Fruit fly (Drosophila melanogaster) whole organism, embryonic: ENCODE measurements around the gene kud.

Source experiments
- Atf-2 ChIP-seq: fragments of 200-800 bp; sonication (Bioruptor generic); optimal IDR thresholded peaks from 2 replicates; lab custom pipeline; 2016; ENCODE audit warnings: missing biosample characterization, missing genetic modification characterization
- Atf6 ChIP-seq: fragments of 200-800 bp; sonication (Bioruptor generic); IDR thresholded peaks from 2 replicates; pipeline ENCODE4 v1.3.6; 2022; ENCODE audit warnings: missing biosample characterization, missing genetic modification characterization
- B-H2 ChIP-seq: fragments of 200-800 bp; sonication (Bioruptor generic); optimal IDR thresholded peaks from 2 replicates; lab custom pipeline; 2018; ENCODE audit warnings: missing biosample characterization, mild to moderate bottlenecking, missing genetic modification characterization
- CG1024 ChIP-seq: fragments of 200-800 bp; sonication (Bioruptor generic); IDR thresholded peaks from 2 replicates; pipeline ENCODE4 v1.3.6; 2022; ENCODE audit warnings: missing biosample characterization, missing genetic modification characterization
- CG10431 ChIP-seq: fragments of 200-800 bp; sonication (Bioruptor generic); optimal IDR thresholded peaks from 3 replicates; lab custom pipeline; 2018; ENCODE audit warnings: missing biosample characterization, mild to moderate bottlenecking, missing genetic modification characterization
- CG11085 ChIP-seq: fragments of 200-800 bp; sonication (Bioruptor generic); IDR thresholded peaks from 2 replicates; pipeline ENCODE4 v1.3.6; 2022; ENCODE audit warnings: missing biosample characterization, missing genetic modification characterization
- CG14014 ChIP-seq: fragments of 200-800 bp; sonication (Bioruptor generic); IDR thresholded peaks from 2 replicates; pipeline ENCODE4 v1.3.6; 2022; ENCODE audit warnings: missing biosample characterization, missing genetic modification characterization
- CG15514 ChIP-seq: fragments of 200-800 bp; sonication (Bioruptor generic); optimal IDR thresholded peaks from 3 replicates; lab custom pipeline; 2017; ENCODE audit warnings: missing biosample characterization, missing genetic modification characterization, mild to moderate bottlenecking, moderate library complexity, missing genetic modification reagents
- CG17361 ChIP-seq: fragments of 200-800 bp; sonication (Bioruptor generic); IDR thresholded peaks from 3 replicates; pipeline ENCODE4 v1.3.6; 2022; ENCODE audit warnings: missing biosample characterization, missing genetic modification characterization
- CG17568 ChIP-seq: fragments of 200-800 bp; sonication (Bioruptor generic); optimal IDR thresholded peaks from 2 replicates; lab custom pipeline; 2018; ENCODE audit warnings: missing biosample characterization, mild to moderate bottlenecking, missing genetic modification characterization, moderate library complexity
- CG2199 ChIP-seq: fragments of 200-800 bp; sonication (Bioruptor generic); IDR thresholded peaks from 3 replicates; pipeline ENCODE4 v1.3.6; 2022; ENCODE audit warnings: missing biosample characterization, missing genetic modification characterization
- CG31365 ChIP-seq: fragments of 200-800 bp; sonication (Bioruptor generic); optimal IDR thresholded peaks from 2 replicates; lab custom pipeline; 2018; ENCODE audit warnings: missing biosample characterization, mild to moderate bottlenecking, missing genetic modification characterization
- CG34224 ChIP-seq: fragments of 200-800 bp; sonication (Bioruptor generic); IDR thresholded peaks from 3 replicates; pipeline ENCODE4 v1.3.6; 2022; ENCODE audit warnings: missing biosample characterization, missing genetic modification characterization; ENCODE audit not compliant: partially characterized antibody
- CG4360 ChIP-seq: fragments of 200-800 bp; sonication (Bioruptor generic); IDR thresholded peaks from 2 replicates; pipeline ENCODE4 v1.3.6; 2022; ENCODE audit warnings: missing biosample characterization, missing genetic modification characterization
- CG43689 ChIP-seq: fragments of 200-800 bp; sonication (Bioruptor generic); IDR thresholded peaks from 2 replicates; pipeline ENCODE4 v1.3.6; 2022; ENCODE audit warnings: missing biosample characterization, missing genetic modification characterization
- CG4820 ChIP-seq: fragments of 200-800 bp; sonication (Bioruptor generic); optimal IDR thresholded peaks from 3 replicates; lab custom pipeline; 2016; ENCODE audit warnings: missing biosample characterization, missing genetic modification characterization
- CG6175 ChIP-seq: fragments of 200-800 bp; sonication (Bioruptor generic); IDR thresholded peaks from 3 replicates; pipeline ENCODE4 v1.3.6; 2022; ENCODE audit warnings: missing biosample characterization, missing genetic modification characterization
- CG7556 ChIP-seq: fragments of 200-800 bp; sonication (Bioruptor generic); optimal IDR thresholded peaks from 2 replicates; lab custom pipeline; 2017; ENCODE audit warnings: missing biosample characterization, mild to moderate bottlenecking, missing genetic modification characterization
- CG9437 ChIP-seq: fragments of 200-800 bp; sonication (Bioruptor generic); optimal IDR thresholded peaks from 2 replicates; lab custom pipeline; 2018; ENCODE audit warnings: missing biosample characterization, mild to moderate bottlenecking, missing genetic modification characterization
- CG9797 ChIP-seq: fragments of 200-800 bp; sonication (Bioruptor generic); optimal IDR thresholded peaks from 3 replicates; lab custom pipeline; 2018; ENCODE audit warnings: missing biosample characterization, mild to moderate bottlenecking, missing genetic modification characterization
- Gsc ChIP-seq: fragments of 200-800 bp; sonication (Bioruptor generic); IDR thresholded peaks from 2 replicates; pipeline ENCODE4 v1.3.6; 2022; ENCODE audit warnings: missing biosample characterization, missing genetic modification characterization
- HLH54F ChIP-seq: fragments of 200-800 bp; sonication (Bioruptor generic); optimal IDR thresholded peaks from 3 replicates; lab custom pipeline; 2016; ENCODE audit warnings: missing biosample characterization, missing genetic modification characterization
- Hsf ChIP-seq: fragments of 200-800 bp; sonication (Bioruptor generic); optimal IDR thresholded peaks from 3 replicates; lab custom pipeline; 2016; ENCODE audit warnings: missing biosample characterization, missing genetic modification characterization
- Med ChIP-seq: fragments of 200-800 bp; sonication (Bioruptor generic); peaks from one replicate; lab custom pipeline; 2016; ENCODE audit warnings: missing biosample characterization, missing genetic modification characterization, mild to moderate bottlenecking, inconsistent platforms, moderate library complexity
- Oli ChIP-seq: fragments of 200-800 bp; sonication (Bioruptor generic); optimal IDR thresholded peaks from 2 replicates; lab custom pipeline; 2018; ENCODE audit warnings: missing biosample characterization, mild to moderate bottlenecking, missing genetic modification characterization, moderate library complexity
- Pdp1 ChIP-seq, 2 experiments: fragments of 200-800 bp; sonication (Bioruptor generic); optimal IDR thresholded peaks; 3 replicates each; lab custom pipeline; 2016; ENCODE audit warnings: missing biosample characterization in 2 of 2, missing genetic modification characterization in 2 of 2, mild to moderate bottlenecking in 1 of 2, moderate library complexity in 1 of 2
- Poxn ChIP-seq: fragments of 200-800 bp; sonication (Bioruptor generic); IDR thresholded peaks from 2 replicates; pipeline ENCODE4 v1.3.6; 2022; ENCODE audit warnings: missing biosample characterization, missing genetic modification characterization
- Ssrp ChIP-seq: fragments of 200-800 bp; sonication (Bioruptor generic); optimal IDR thresholded peaks from 2 replicates; lab custom pipeline; 2018; ENCODE audit warnings: missing biosample characterization, mild to moderate bottlenecking, missing genetic modification characterization, moderate library complexity
- Usf ChIP-seq: fragments of 200-800 bp; sonication (Bioruptor generic); optimal IDR thresholded peaks from 2 replicates; lab custom pipeline; 2017; ENCODE audit warnings: missing genotype, missing biosample characterization, missing genetic modification characterization
- amos ChIP-seq: fragments of 200-800 bp; sonication (Bioruptor generic); IDR thresholded peaks from 2 replicates; pipeline ENCODE4 v1.3.6; 2022; ENCODE audit warnings: missing biosample characterization, missing genetic modification characterization; ENCODE audit not compliant: partially characterized antibody
- bigmax ChIP-seq: fragments of 200-800 bp; sonication (Bioruptor generic); optimal IDR thresholded peaks from 2 replicates; lab custom pipeline; 2018; ENCODE audit warnings: missing biosample characterization, mild to moderate bottlenecking, missing genetic modification characterization
- cato ChIP-seq: fragments of 200-800 bp; sonication (Bioruptor generic); optimal IDR thresholded peaks from 2 replicates; lab custom pipeline; 2016; ENCODE audit warnings: missing biosample characterization, missing genetic modification characterization, borderline replicate concordance
- cg ChIP-seq: fragments of 200-800 bp; sonication (Bioruptor generic); optimal IDR thresholded peaks from 3 replicates; lab custom pipeline; 2019; ENCODE audit warnings: missing biosample characterization, mild to moderate bottlenecking, missing genetic modification characterization, moderate library complexity
- chinmo ChIP-seq: fragments of 200-800 bp; sonication (Bioruptor generic); IDR thresholded peaks from 4 replicates; pipeline ENCODE4 v1.3.6; 2022; ENCODE audit warnings: missing biosample characterization, missing genetic modification characterization; ENCODE audit not compliant: partially characterized antibody
- crc ChIP-seq: fragments of 200-800 bp; sonication (Bioruptor generic); optimal IDR thresholded peaks from 2 replicates; lab custom pipeline; 2016; ENCODE audit warnings: missing biosample characterization, missing genetic modification characterization
- crol ChIP-seq: fragments of 200-800 bp; sonication (Bioruptor generic); IDR thresholded peaks from 2 replicates; pipeline ENCODE4 v1.3.6; 2022; ENCODE audit warnings: missing biosample characterization, missing genetic modification characterization
- gcm ChIP-seq: fragments of 200-800 bp; sonication (Bioruptor generic); optimal IDR thresholded peaks from 2 replicates; lab custom pipeline; 2019; ENCODE audit warnings: missing biosample characterization, mild to moderate bottlenecking, missing genetic modification characterization, moderate library complexity
- gfzf ChIP-seq: fragments of 200-800 bp; sonication (Bioruptor generic); optimal IDR thresholded peaks from 2 replicates; lab custom pipeline; 2016; ENCODE audit warnings: missing biosample characterization, mild to moderate bottlenecking, missing genetic modification characterization, moderate library complexity
- gsb-n ChIP-seq: fragments of 200-800 bp; sonication (Bioruptor generic); optimal IDR thresholded peaks from 3 replicates; lab custom pipeline; 2018; ENCODE audit warnings: missing biosample characterization, mild to moderate bottlenecking, missing genetic modification characterization
- hb ChIP-seq: fragments of 200-800 bp; sonication (Bioruptor generic); IDR thresholded peaks from 3 replicates; pipeline ENCODE4 v1.3.6; 2022; ENCODE audit warnings: missing biosample characterization, missing genetic modification characterization; ENCODE audit not compliant: partially characterized antibody
- ind ChIP-seq: fragments of 200-800 bp; sonication (Bioruptor generic); optimal IDR thresholded peaks from 3 replicates; lab custom pipeline; 2016; ENCODE audit warnings: missing biosample characterization, missing genetic modification characterization
- klu ChIP-seq: fragments of 200-800 bp; sonication (Bioruptor generic); IDR thresholded peaks from 2 replicates; pipeline ENCODE4 v1.3.6; 2022; ENCODE audit warnings: missing biosample characterization, missing genetic modification characterization
- lmd ChIP-seq: fragments of 200-800 bp; sonication (Bioruptor generic); IDR thresholded peaks from 2 replicates; pipeline ENCODE4 v1.3.6; 2022; ENCODE audit warnings: missing biosample characterization, missing genetic modification characterization
- nom ChIP-seq: fragments of 200-800 bp; sonication (Bioruptor generic); optimal IDR thresholded peaks from 2 replicates; lab custom pipeline; 2017; ENCODE audit warnings: missing biosample characterization, missing genetic modification characterization, mild to moderate bottlenecking, moderate library complexity, missing genetic modification reagents
- sens ChIP-seq: fragments of 200-800 bp; sonication (Bioruptor generic); peaks from one replicate; lab custom pipeline; 2016; ENCODE audit warnings: missing biosample characterization, missing genetic modification characterization
- sob ChIP-seq: fragments of 200-800 bp; sonication (Bioruptor generic); IDR thresholded peaks from 2 replicates; pipeline ENCODE4 v1.3.6; 2022; ENCODE audit warnings: missing biosample characterization, missing genetic modification characterization
- stwl ChIP-seq: fragments of 200-800 bp; sonication (Bioruptor generic); optimal IDR thresholded peaks from 3 replicates; lab custom pipeline; 2018; ENCODE audit warnings: missing biosample characterization, mild to moderate bottlenecking, missing genetic modification characterization, moderate library complexity
- vvl ChIP-seq: fragments of 200-800 bp; sonication (Bioruptor generic); IDR thresholded peaks from 2 replicates; pipeline ENCODE4 v1.3.6; 2022; ENCODE audit warnings: missing biosample characterization, missing genetic modification characterization
- zen2 ChIP-seq: fragments of 200-800 bp; sonication (Bioruptor generic); IDR thresholded peaks from 3 replicates; pipeline ENCODE4 v1.3.6; 2022; ENCODE audit warnings: missing biosample characterization, missing genetic modification characterization; ENCODE audit not compliant: partially characterized antibody

The kud gene

dm6 chr3L:16854387-16855033 lies 9.7 kb upstream of the kud start:
- TF ChIP-seq hb (no peak), CG15514 (GFP tag; lab: Kevin White, UChicago) (peak; percentile 21), Atf-2 (GFP tag; lab: Kevin White, UChicago) (no peak), CG10431 (peak; percentile 99), CG1024 (no peak), crol (GFP tag; lab: Robert Waterston, UW) (peak; percentile 92), CG14014 (GFP tag; lab: Robert Waterston, UW) (0 out of 2 replicates have a peak, but pooled peaks have one; percentile 20), ind (no peak), CG17568 (GFP tag; lab: Kevin White, UChicago) (no peak), lmd (GFP tag; lab: Robert Waterston, UW) (no peak), bigmax (GFP tag; lab: Kevin White, UChicago) (no peak), Med (GFP tag; lab: Kevin White, UChicago) (peak; percentile 40), nom (GFP tag; lab: Kevin White, UChicago) (peak; percentile 77), Usf (no peak), Atf6 (GFP tag; lab: Robert Waterston, UW) (0 out of 2 replicates have a peak, but pooled peaks have one; percentile 23), klu (GFP tag; lab: Robert Waterston, UW) (no peak), Pdp1 (GFP tag; optimal IDR thresholded peaks at IDR 0.05; lab: Kevin White, UChicago) (peak in 1 of 2 experiments; percentile 38), HLH54F (GFP tag; lab: Kevin White, UChicago) (no peak), CG17361 (no peak), CG4820 (GFP tag; lab: Kevin White, UChicago) (peak; percentile 50), CG6175 (GFP tag; lab: Robert Waterston, UW) (no peak), CG2199 (GFP tag; lab: Robert Waterston, UW) (0 out of 3 replicates have a peak, but pooled peaks have one; percentile 9), Gsc (no peak), sob (GFP tag; lab: Robert Waterston, UW) (0 out of 2 replicates have a peak, but pooled peaks have one; percentile 34), cg (peak; percentile 83), chinmo (GFP tag; lab: Robert Waterston, UW) (0 out of 4 replicates have a peak, but pooled peaks have one; percentile 7), CG4360 (GFP tag; lab: Robert Waterston, UW) (0 out of 2 replicates have a peak, but pooled peaks have one; percentile 35), gfzf (GFP tag; lab: Kevin White, UChicago) (no peak), CG11085 (GFP tag; lab: Robert Waterston, UW) (no peak), vvl (peak; percentile 62; the same call in 1 of the 2 replicates), CG7556 (GFP tag; lab: Kevin White, UChicago) (no peak), CG9437 (GFP tag; lab: Kevin White, UChicago) (peak; percentile 98), CG34224 (GFP tag; lab: Robert Waterston, UW) (peak; percentile 28; the same call in 1 of the 3 replicates), gsb-n (tag; lab: Kevin White, UChicago) (no peak), sens (GFP tag; lab: Kevin White, UChicago) (peak; percentile 16), gcm (GFP tag; lab: Kevin White, UChicago) (peak; percentile 57)

dm6 chr3L:16853533-16854386 lies 9.0 kb upstream of the kud start, which contains the start of gene sina:
Gene sina (plus strand): TSS chr3L:16853751.
- TF ChIP-seq zen2 (peak; percentile 5; the same call in 1 of the 3 replicates), Hsf (no peak), Ssrp (no peak), Oli (tag; lab: Kevin White, UChicago) (no peak), crc (GFP tag; lab: Kevin White, UChicago) (no peak), CG9797 (peak; percentile 44), stwl (peak; percentile 95), Poxn (GFP tag; lab: Robert Waterston, UW) (no peak), amos (GFP tag; lab: Robert Waterston, UW) (peak; percentile 82), CG43689 (GFP tag; lab: Robert Waterston, UW) (no peak), cato (GFP tag; lab: Kevin White, UChicago) (no peak), CG31365 (tag; lab: Kevin White, UChicago) (no peak), B-H2 (GFP tag; lab: Kevin White, UChicago) (peak; percentile 44)
